Worm (Caenorhabditis elegans): ENCODE results near the gene AH6.17.

The AH6.17 gene

DNA sequence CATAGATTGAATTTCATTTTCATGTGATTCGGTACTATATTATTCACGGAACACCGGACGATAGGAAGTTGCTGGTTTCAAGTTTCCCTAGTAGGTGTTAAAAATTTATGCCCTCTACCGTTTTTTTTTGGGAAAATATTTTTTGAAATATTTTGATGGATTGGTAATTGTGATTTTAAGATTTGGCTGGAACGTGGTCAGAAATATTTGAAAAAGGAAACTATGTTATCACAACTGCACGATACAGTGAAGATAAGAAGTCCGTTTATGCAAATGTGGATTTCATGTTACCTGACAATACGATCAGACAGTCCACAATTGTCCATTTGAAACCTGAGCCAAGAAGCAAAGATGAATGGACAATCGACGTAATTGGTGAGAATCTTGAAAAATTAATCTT lies at the start of gene AH6.17:
AH6.17 (plus strand) TSS at position 185 of the 400 bp plus-strand sequence.
- no peak for TF ChIP-seq unc-62 (GFP tag; optimal IDR thresholded peaks at IDR 0.05)

DNA sequence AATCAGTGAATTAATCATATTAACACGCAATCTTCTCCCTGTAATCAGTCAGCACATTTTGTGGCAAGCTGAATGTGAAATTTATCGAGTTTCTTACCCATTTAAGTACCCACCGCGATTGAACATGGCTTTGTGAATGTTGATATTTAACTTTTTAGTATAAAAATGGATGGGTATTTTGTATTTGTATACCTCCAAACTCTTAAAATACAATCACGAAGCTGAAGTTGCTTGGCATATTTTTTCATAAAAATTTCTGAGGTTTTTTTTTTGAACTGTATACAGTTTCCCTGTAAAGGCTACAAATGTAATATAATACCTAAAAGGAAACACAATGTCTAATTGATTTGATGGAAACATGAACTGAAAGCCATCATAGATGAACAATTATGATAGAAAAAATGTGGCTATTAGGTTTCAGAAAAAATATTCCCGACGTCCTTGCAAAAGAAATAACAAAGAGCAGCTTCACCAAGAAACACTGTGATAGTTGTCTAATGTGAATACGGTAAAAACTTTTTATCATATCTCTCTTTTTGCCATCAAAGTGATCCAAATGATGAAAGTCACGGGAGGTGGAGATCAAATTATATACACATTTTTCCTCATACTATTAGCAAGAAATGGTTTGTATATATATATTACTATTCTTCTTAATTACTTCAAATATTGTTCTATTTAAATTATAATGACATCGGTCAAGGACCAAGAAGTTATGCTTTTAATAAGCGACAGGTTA lies 48.4 kb upstream of the AH6.17 start, which contains the start of the genes chil-25 and chil-26:
chil-25 (minus strand) TSS at position 101 of the 739 bp plus-strand sequence.
chil-26 (plus strand) TSS at position 689 of the 739 bp plus-strand sequence.
- TF ChIP-seq unc-62 (GFP tag; optimal IDR thresholded peaks at IDR 0.05): no peak

- TF ChIP-seq unc-62 (GFP tag; optimal IDR thresholded peaks at IDR 0.05): no peak
Observed at ce11 chrII:9477567-9477966, 45.4 kb upstream of the AH6.17 start, which contains the start of gene chil-27. Gene chil-27, plus strand, starts transcription at chrII:9477867.

- no peak for TF ChIP-seq unc-62 (GFP tag; optimal IDR thresholded peaks at IDR 0.05)
Observed at ce11 chrII:9480006-9480405, 43.0 kb upstream of the AH6.17 start, which contains the start of gene T19H5.7. Gene T19H5.7, minus strand, starts transcription at chrII:9480106.

DNA sequence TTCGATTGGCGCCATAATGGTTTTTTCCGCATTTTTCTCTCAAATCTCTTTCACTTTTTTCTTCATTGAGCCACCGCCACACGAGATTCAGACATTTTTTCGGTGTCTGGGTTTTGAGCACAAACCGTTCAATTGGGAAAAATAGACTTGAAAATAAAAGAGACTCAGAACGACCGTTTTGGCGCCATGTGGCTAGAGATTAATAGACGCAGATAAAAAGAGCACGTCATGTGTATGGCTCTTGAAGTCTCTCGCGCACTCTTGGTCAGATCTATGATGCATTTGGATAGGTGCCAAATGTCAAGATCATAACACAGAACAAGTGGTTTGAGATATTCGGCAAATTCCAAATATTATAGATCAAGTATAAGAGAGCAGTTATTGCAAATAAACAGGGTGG lies 41.5 kb upstream of the AH6.17 start:
- TF ChIP-seq unc-62 (GFP tag; optimal IDR thresholded peaks at IDR 0.05): no peak

DNA sequence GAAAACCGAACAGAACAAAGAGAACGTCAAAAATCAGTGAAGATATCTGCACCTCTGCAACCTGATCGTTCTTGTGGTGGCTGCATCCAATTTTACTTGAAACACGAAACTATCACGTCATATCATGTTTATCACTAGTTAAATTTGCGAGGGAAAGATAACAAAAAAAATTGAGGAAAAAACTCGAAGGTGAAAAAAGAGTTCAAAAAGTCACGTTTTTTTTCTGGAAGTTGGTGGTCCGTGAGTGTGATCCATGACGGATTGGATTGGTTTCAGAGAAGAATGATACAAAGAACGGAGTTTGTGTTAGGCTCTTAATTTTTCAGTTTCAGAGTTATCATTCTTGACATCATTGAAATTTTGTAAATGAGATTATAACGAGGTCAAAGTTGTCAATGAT lies 40.4 kb upstream of the AH6.17 start:
- TF ChIP-seq unc-62 (GFP tag; optimal IDR thresholded peaks at IDR 0.05): no peak

ce11 chrII:9483342-9483741 lies 39.6 kb upstream of the AH6.17 start:
- TF ChIP-seq unc-62 (GFP tag; optimal IDR thresholded peaks at IDR 0.05): no peak

ce11 chrII:9485081-9485730 lies 37.8 kb upstream of the AH6.17 start:
- TF ChIP-seq unc-62 (GFP tag; optimal IDR thresholded peaks at IDR 0.05): no peak

- TF ChIP-seq unc-62 (GFP tag; optimal IDR thresholded peaks at IDR 0.05): no peak
Observed at ce11 chrII:9487337-9487950, 35.5 kb upstream of the AH6.17 start, which contains the start of gene T19H5.4. Gene T19H5.4, minus strand, starts transcription at chrII:9487387.

DNA sequence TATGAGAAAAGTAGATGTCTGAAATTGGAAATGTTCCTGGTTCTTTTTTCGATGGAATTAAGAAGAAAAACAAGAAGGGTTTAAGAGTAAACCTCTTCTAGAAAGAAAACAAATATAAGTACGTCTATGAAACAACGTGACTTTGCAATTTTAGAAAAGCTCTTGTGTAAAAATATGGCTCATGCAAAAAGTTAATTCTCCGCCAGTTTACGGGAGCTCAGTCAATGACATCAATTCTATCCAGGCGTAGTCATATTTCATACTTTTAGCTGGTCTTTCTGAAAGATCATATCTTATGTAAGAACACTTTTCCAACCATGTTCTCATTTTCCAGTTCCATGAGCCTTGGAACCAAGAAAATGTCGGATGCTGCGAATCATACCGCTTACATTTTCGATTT lies 33.0 kb upstream of the AH6.17 start:
- no peak for TF ChIP-seq unc-62 (GFP tag; optimal IDR thresholded peaks at IDR 0.05)

DNA sequence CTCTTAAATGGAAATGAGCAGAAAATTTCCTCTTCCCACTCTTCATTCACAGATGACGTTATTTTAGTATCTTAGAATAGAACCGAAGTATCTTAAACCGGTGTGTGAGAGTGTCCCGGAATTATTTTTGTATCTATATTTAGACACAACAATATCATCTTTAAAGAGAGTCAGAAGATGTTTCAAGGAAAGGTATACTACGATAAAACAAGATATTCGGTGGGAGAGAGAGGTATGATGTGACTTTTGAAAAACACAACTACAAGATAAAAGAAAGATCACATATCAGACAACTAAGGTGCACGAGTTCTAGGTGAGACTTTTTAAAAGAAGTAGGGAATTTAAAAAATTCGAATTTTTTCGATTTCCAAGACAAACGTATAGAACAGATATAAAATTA lies 32.4 kb upstream of the AH6.17 start:
- no peak for TF ChIP-seq unc-62 (GFP tag; optimal IDR thresholded peaks at IDR 0.05)

DNA sequence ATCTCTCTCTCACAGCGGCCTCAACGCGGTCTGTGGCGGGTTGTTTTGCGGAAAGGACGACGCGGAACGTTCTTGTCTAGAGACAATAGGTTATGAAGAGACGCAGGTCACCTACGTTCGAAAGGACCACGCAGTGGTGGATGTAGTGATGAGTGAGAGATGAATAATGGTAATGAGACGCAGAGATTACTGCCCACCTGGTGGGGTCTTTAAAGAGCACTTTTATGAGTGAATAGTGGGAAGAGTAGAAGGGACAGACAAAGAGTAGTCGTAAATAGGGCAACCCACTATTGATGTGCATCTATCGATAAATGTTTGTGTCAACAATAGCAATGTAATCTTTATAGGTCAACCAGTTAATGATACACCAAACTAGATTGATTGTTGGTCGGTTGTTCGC lies 31.9 kb upstream of the AH6.17 start:
- no peak for TF ChIP-seq unc-62 (GFP tag; optimal IDR thresholded peaks at IDR 0.05)

- no peak for TF ChIP-seq unc-62 (GFP tag; optimal IDR thresholded peaks at IDR 0.05)
Observed at ce11 chrII:9493242-9494058, 29.5 kb upstream of the AH6.17 start.

DNA sequence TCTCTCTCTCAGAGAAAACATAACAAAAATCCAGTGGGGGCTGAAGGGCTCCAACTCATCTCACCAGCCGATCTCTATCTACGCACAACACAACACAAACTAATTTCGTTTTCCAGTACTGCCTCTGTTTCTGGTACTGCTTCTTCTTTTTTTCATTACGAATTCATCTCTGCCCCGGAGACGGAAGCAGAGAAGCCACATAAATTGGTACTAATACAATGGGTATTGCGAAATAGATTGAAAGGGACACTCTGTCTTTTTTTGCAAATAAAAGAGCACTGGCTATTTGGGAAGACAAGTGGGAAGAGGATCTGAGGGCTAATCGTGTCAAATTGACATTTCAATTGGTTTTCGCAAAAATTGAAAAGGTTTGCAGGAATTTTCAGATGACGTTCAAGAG lies 25.7 kb upstream of the AH6.17 start:
- TF ChIP-seq unc-62 (GFP tag; optimal IDR thresholded peaks at IDR 0.05): no peak

DNA sequence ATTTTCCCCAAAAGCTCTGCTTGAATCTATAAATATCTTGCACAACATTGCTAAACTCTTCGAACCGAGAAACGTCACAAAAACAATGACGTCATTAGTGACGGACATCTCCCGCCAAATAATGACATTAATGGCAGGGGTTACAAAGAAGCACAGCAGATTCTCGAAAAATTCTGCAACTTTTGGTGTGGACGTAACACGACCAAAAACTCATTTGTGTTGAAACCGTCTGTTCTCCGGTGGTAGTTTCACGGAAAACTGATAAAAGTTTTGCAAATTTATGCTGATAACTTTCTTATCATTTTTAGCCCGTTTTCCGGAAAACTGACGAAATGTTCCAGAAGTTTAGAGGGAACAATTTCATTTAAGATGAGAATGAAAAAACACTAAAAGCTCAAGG lies 24.4 kb upstream of the AH6.17 start:
- no peak for TF ChIP-seq unc-62 (GFP tag; optimal IDR thresholded peaks at IDR 0.05)

DNA sequence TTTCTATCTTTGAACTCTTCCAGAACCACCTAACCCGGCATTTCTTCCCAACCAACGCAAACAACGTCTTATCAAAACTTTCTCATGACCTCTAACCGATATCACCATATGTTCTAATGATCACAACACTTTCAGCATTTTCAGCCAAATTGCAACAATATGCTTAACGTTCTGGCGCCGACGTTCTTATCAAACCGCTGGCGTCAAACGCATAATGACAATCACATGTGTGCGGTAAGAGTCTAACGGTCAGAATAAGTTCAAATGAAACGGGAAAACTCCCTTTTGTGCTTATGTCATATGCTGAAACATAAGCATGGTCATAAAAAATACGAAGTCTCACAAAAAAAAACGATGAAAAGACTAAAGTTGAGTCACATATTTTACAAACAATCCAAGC lies 22.0 kb upstream of the AH6.17 start:
- no peak for TF ChIP-seq unc-62 (GFP tag; optimal IDR thresholded peaks at IDR 0.05)
